Worm (Caenorhabditis elegans) whole organism, L4/young adult: ENCODE measurements around the gene C01G12.16.

Experiments
- dao-5 ChIP-seq: sonication (generic microtip); optimal IDR thresholded peaks from 2 replicates; lab custom pipeline; 2016; ENCODE audit warnings: missing genotype, missing genetic modification characterization, moderate library complexity, missing compliant biosample characterization
- him-1 ChIP-seq: sonication (generic microtip); optimal IDR thresholded peaks from 2 replicates; lab custom pipeline; 2016; ENCODE audit warnings: missing genotype, missing genetic modification reagents, missing genetic modification characterization, missing compliant biosample characterization

DNA sequence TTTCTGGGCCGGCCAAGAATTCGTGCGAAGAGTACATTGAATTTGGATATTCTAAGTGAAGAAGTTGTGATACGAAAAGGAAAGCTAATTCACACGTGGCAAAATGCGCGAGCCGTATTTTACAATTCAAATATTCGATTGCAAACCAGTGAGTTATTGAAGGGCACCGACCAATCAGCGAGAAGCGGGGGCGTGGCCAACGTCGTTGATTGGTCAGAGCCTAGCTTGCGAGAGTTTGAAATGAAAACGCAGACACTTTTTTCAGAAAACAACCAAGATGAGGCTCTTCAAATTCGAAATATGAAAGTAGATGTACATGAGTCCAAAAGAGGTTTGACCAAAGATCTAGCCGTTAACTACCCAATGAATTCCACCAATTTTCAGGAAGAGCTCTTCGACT lies 49.6 kb downstream of the C01G12.16 start:
- no peak for TF ChIP-seq him-1 (tag; lab: Kevin White, UChicago)
- TF ChIP-seq dao-5 (tag; lab: Kevin White, UChicago): no peak
